Worm (Caenorhabditis elegans) whole organism, early embryonic: ENCODE results near the gene fbxa-208.
"Not testable (repeated sequence)": the region's sequence is repeated elsewhere in the genome, so short reads cannot be mapped to it uniquely, and the experiment has no call there.

Experiments
- B0310.2 ChIP-seq: sonication (generic microtip); optimal IDR thresholded peaks from 2 replicates; lab custom pipeline; 2016; ENCODE audit warnings: mild to moderate bottlenecking, missing genetic modification characterization, missing compliant biosample characterization
- aly-1 ChIP-seq: sonication (generic microtip); optimal IDR thresholded peaks from 2 replicates; lab custom pipeline; 2016; ENCODE audit warnings: missing genetic modification characterization, missing compliant biosample characterization
- ama-1 ChIP-seq: fragments of 150-350 bp; optimal IDR thresholded peaks from 2 replicates; lab custom pipeline; 2014
- flt-1 ChIP-seq: fragments of 200-800 bp; sonication (Bioruptor generic); IDR thresholded peaks from 2 replicates; pipeline ENCODE4 v1.3.6; 2022; ENCODE audit warnings: missing genetic modification characterization, missing compliant biosample characterization
- scrt-1 ChIP-seq: fragments of 200-800 bp; sonication (Bioruptor generic); IDR thresholded peaks from 2 replicates; pipeline ENCODE4 v1.3.6; 2022; ENCODE audit warnings: missing genetic modification characterization, missing compliant biosample characterization

ce11 chrIII:1258358-1258757 lies 1.7 kb downstream of the fbxa-208 start, which contains the start of gene fbxa-78:
- not testable (repeated sequence) for TF ChIP-seq scrt-1; flt-1 (GFP tag; lab: Robert Waterston, UW); B0310.2 (tag; lab: Kevin White, UChicago); ama-1; aly-1 (tag; lab: Kevin White, UChicago)
